Worm (Caenorhabditis elegans) whole organism, late embryonic: ENCODE data around the gene T05A7.7.

Source experiments
- C08G9.2 ChIP-seq: sonication (generic microtip); optimal IDR thresholded peaks from 2 replicates; lab custom pipeline; 2016; ENCODE audit warnings: mild to moderate bottlenecking, missing genetic modification characterization, moderate library complexity, missing compliant biosample characterization
- C38D4.7 ChIP-seq: fragments of 200-800 bp; sonication (Bioruptor generic); optimal IDR thresholded peaks from 2 replicates; lab custom pipeline; 2018; ENCODE audit warnings: mild to moderate bottlenecking, missing genetic modification characterization, moderate library complexity, missing compliant biosample characterization
- F13H6.1 ChIP-seq: sonication (generic microtip); optimal IDR thresholded peaks from 2 replicates; lab custom pipeline; 2016; ENCODE audit warnings: missing genetic modification characterization, missing compliant biosample characterization
- K09A11.1 ChIP-seq: sonication (generic microtip); optimal IDR thresholded peaks from 2 replicates; lab custom pipeline; 2017; ENCODE audit warnings: antibody characterized with exemption, mild to moderate bottlenecking, missing genetic modification characterization, missing compliant biosample characterization; ENCODE audit not compliant: insufficient read depth
- Y22D7AL.16 ChIP-seq: sonication (generic microtip); optimal IDR thresholded peaks from 2 replicates; lab custom pipeline; 2016; ENCODE audit warnings: missing genetic modification characterization, missing compliant biosample characterization
- ama-1 ChIP-seq: fragments of 150-350 bp; optimal IDR thresholded peaks from 2 replicates; lab custom pipeline; 2014
- ceh-14 ChIP-seq: sonication (generic microtip); optimal IDR thresholded peaks from 2 replicates; lab custom pipeline; 2016; ENCODE audit warnings: missing genotype, missing genetic modification characterization, missing compliant biosample characterization
- ceh-18 ChIP-seq: sonication (generic microtip); optimal IDR thresholded peaks from 2 replicates; lab custom pipeline; 2016; ENCODE audit warnings: missing genetic modification characterization, missing compliant biosample characterization
- ceh-2 ChIP-seq: sonication (generic microtip); optimal IDR thresholded peaks from 2 replicates; lab custom pipeline; 2016; ENCODE audit warnings: missing genotype, missing genetic modification characterization, missing compliant biosample characterization
- ceh-30 ChIP-seq: fragments of 150-350 bp; optimal IDR thresholded peaks from 2 replicates; lab custom pipeline; 2014; ENCODE audit warnings: missing biosample characterization, missing genetic modification characterization
- ceh-31 ChIP-seq: sonication (generic microtip); optimal IDR thresholded peaks from 2 replicates; lab custom pipeline; 2016; ENCODE audit warnings: missing genetic modification characterization, missing compliant biosample characterization
- ceh-34 ChIP-seq: sonication (generic microtip); optimal IDR thresholded peaks from 2 replicates; lab custom pipeline; 2016; ENCODE audit warnings: mild to moderate bottlenecking, missing genetic modification characterization, missing compliant biosample characterization
- ceh-45 ChIP-seq: fragments of 200-800 bp; sonication (Bioruptor generic); IDR thresholded peaks from 2 replicates; pipeline ENCODE4 v1.3.6; 2022; ENCODE audit warnings: missing genetic modification reagents, missing genetic modification characterization, missing compliant biosample characterization
- ceh-48 ChIP-seq: sonication (generic microtip); optimal IDR thresholded peaks from 2 replicates; lab custom pipeline; 2016; ENCODE audit warnings: missing genetic modification characterization, inconsistent platforms, missing compliant biosample characterization
- ceh-6 ChIP-seq: fragments of 200-800 bp; sonication (Bioruptor generic); optimal IDR thresholded peaks from 2 replicates; lab custom pipeline; 2018; ENCODE audit warnings: mild to moderate bottlenecking, missing genetic modification characterization, missing compliant biosample characterization
- ceh-9 ChIP-seq: sonication (generic microtip); optimal IDR thresholded peaks from 2 replicates; lab custom pipeline; 2016; ENCODE audit warnings: mild to moderate bottlenecking, missing genetic modification characterization, inconsistent platforms, missing compliant biosample characterization
- elt-4 ChIP-seq: sonication (generic microtip); optimal IDR thresholded peaks from 2 replicates; lab custom pipeline; 2016; ENCODE audit warnings: missing genetic modification characterization, missing compliant biosample characterization
- ets-4 ChIP-seq: sonication (generic microtip); optimal IDR thresholded peaks from 2 replicates; lab custom pipeline; 2016; ENCODE audit warnings: missing genetic modification characterization, missing compliant biosample characterization
- eyg-1 ChIP-seq: sonication (generic microtip); optimal IDR thresholded peaks from 2 replicates; lab custom pipeline; 2016; ENCODE audit warnings: missing genotype, missing genetic modification characterization, missing compliant biosample characterization
- fax-1 ChIP-seq: sonication (generic microtip); optimal IDR thresholded peaks from 2 replicates; lab custom pipeline; 2016; ENCODE audit warnings: missing genotype, missing genetic modification characterization, missing compliant biosample characterization
- fkh-10 ChIP-seq: fragments of 150-350 bp; optimal IDR thresholded peaks from 2 replicates; lab custom pipeline; 2014; ENCODE audit warnings: missing biosample characterization, missing genetic modification reagents, missing genetic modification characterization
- gmeb-2 ChIP-seq: sonication (generic microtip); optimal IDR thresholded peaks from 2 replicates; lab custom pipeline; 2016; ENCODE audit warnings: missing genetic modification characterization, inconsistent platforms, missing compliant biosample characterization
- hlh-13 ChIP-seq: fragments of 200-800 bp; sonication (Bioruptor generic); optimal IDR thresholded peaks from 2 replicates; lab custom pipeline; 2018; ENCODE audit warnings: mild to moderate bottlenecking, missing genetic modification characterization, missing compliant biosample characterization
- hlh-15 ChIP-seq: sonication (generic microtip); optimal IDR thresholded peaks from 2 replicates; lab custom pipeline; 2016; ENCODE audit warnings: missing genetic modification characterization, missing compliant biosample characterization
- hlh-30 ChIP-seq: sonication (generic microtip); optimal IDR thresholded peaks from 2 replicates; lab custom pipeline; 2017; ENCODE audit warnings: antibody characterized with exemption, missing genetic modification characterization, missing compliant biosample characterization; ENCODE audit not compliant: insufficient read depth
- lim-6 ChIP-seq: sonication (generic microtip); optimal IDR thresholded peaks from 2 replicates; lab custom pipeline; 2016; ENCODE audit warnings: missing genetic modification characterization, missing compliant biosample characterization
- lin-11 ChIP-seq: fragments of 200-800 bp; sonication (Bioruptor generic); optimal IDR thresholded peaks from 2 replicates; lab custom pipeline; 2018; ENCODE audit warnings: mild to moderate bottlenecking, missing genetic modification characterization, missing compliant biosample characterization
- madf-2 ChIP-seq: sonication (generic microtip); optimal IDR thresholded peaks from 2 replicates; lab custom pipeline; 2017; ENCODE audit warnings: missing genetic modification characterization, missing compliant biosample characterization
- mec-3 ChIP-seq: sonication (generic microtip); optimal IDR thresholded peaks from 2 replicates; lab custom pipeline; 2016; ENCODE audit warnings: borderline replicate concordance, missing genetic modification characterization, missing compliant biosample characterization
- nfya-1 ChIP-seq: sonication (generic microtip); optimal IDR thresholded peaks from 2 replicates; lab custom pipeline; 2017; ENCODE audit warnings: missing genetic modification characterization, mild to moderate bottlenecking, missing compliant biosample characterization, antibody characterized with exemption, moderate library complexity
- nhr-11 ChIP-seq: fragments of 150-350 bp; optimal IDR thresholded peaks from 2 replicates; lab custom pipeline; 2014; ENCODE audit warnings: missing biosample characterization, missing genetic modification characterization
- nhr-232 ChIP-seq: sonication (generic microtip); optimal IDR thresholded peaks from 2 replicates; lab custom pipeline; 2016; ENCODE audit warnings: missing genetic modification characterization, missing compliant biosample characterization
- npax-4 ChIP-seq: sonication (generic microtip); optimal IDR thresholded peaks from 2 replicates; lab custom pipeline; 2016; ENCODE audit warnings: missing genetic modification characterization, missing compliant biosample characterization
- pag-3 ChIP-seq: sonication (generic microtip); optimal IDR thresholded peaks from 2 replicates; lab custom pipeline; 2016; ENCODE audit warnings: missing compliant biosample characterization, missing genetic modification characterization, borderline replicate concordance
- pat-9 ChIP-seq: fragments of 200-800 bp; sonication (Bioruptor generic); optimal IDR thresholded peaks from 2 replicates; lab custom pipeline; 2018; ENCODE audit warnings: mild to moderate bottlenecking, missing genetic modification characterization, moderate library complexity, missing compliant biosample characterization
- pax-1 ChIP-seq: fragments of 150-350 bp; optimal IDR thresholded peaks from 2 replicates; lab custom pipeline; 2014; ENCODE audit warnings: missing biosample characterization, missing genetic modification characterization
- pha-2 ChIP-seq: sonication (generic microtip); optimal IDR thresholded peaks from 2 replicates; lab custom pipeline; 2017; ENCODE audit warnings: mild to moderate bottlenecking, missing genetic modification characterization, missing compliant biosample characterization
- pha-4 ChIP-seq: fragments of 150-350 bp; optimal IDR thresholded peaks from 2 replicates; lab custom pipeline; 2018; ENCODE audit warnings: missing biosample characterization, missing genetic modification reagents, missing genetic modification characterization
- ref-2 ChIP-seq: sonication (generic microtip); optimal IDR thresholded peaks from 2 replicates; lab custom pipeline; 2016; ENCODE audit warnings: missing genetic modification characterization, missing compliant biosample characterization
- tbx-2 ChIP-seq: sonication (generic microtip); optimal IDR thresholded peaks from 2 replicates; lab custom pipeline; 2016; ENCODE audit warnings: missing genetic modification characterization, missing compliant biosample characterization
- unc-3 ChIP-seq, 2 experiments: fragments of 200-800 bp in 1 of 2; sonication (Bioruptor generic) in 1 of 2; sonication (generic microtip) in 1 of 2; conservative IDR thresholded peaks in 1 of 2; optimal IDR thresholded peaks in 1 of 2; 2 replicates each; pipeline versions ENCODE4 v1.3.6 to Lab custom; 2016 to 2022; ENCODE audit warnings: missing compliant biosample characterization in 2 of 2, missing genetic modification characterization in 2 of 2, missing genetic modification reagents in 1 of 2
- unc-86 ChIP-seq: sonication (generic microtip); optimal IDR thresholded peaks from 2 replicates; lab custom pipeline; 2016; ENCODE audit warnings: missing genetic modification characterization, missing compliant biosample characterization

Gene T05A7.7

ce11 chrII:4655834-4656233 is 25.5 kb downstream of the T05A7.7 start, which contains the start of gene fut-6:
fut-6 (minus strand) TSS chrII:4655934.
- TF ChIP-seq unc-86 (tag; lab: Kevin White, UChicago) (no peak), ceh-9 (tag; lab: Kevin White, UChicago) (no peak), lim-6 (tag; lab: Kevin White, UChicago) (no peak), pha-2 (tag; lab: Kevin White, UChicago) (no peak), elt-4 (tag; lab: Kevin White, UChicago) (no peak), madf-2 (no peak), pax-1 (tag; lab: Kevin White, UChicago) (no peak)

- no peak for TF ChIP-seq pat-9 (tag; lab: Kevin White, UChicago)
- peak; percentile 8 for TF ChIP-seq pax-1 (tag; lab: Kevin White, UChicago)
Observed at ce11 chrII:4650072-4650471, 31.2 kb downstream of the T05A7.7 start.

ce11 chrII:4648785-4649184 is 32.5 kb downstream of the T05A7.7 start, which contains the start of gene lgc-27:
lgc-27 (plus strand) TSS chrII:4649085.
- no peak for TF ChIP-seq pag-3
- TF ChIP-seq ceh-31 (tag; lab: Kevin White, UChicago), result no peak
- peak; percentile 44 for TF ChIP-seq tbx-2 (tag; lab: Kevin White, UChicago)

- TF ChIP-seq nfya-1 (tag; lab: Kevin White, UChicago) (peak; percentile 38), C38D4.7 (GFP tag; lab: Kevin White, UChicago) (no peak), ref-2 (peak; percentile 22)
Observed at ce11 chrII:4640748-4641147, 40.5 kb downstream of the T05A7.7 start.

- no peak for TF ChIP-seq tbx-2 (tag; lab: Kevin White, UChicago)
- TF ChIP-seq F13H6.1 (tag; lab: Kevin White, UChicago), result no peak
- no peak for TF ChIP-seq ceh-18 (tag; lab: Kevin White, UChicago)
- no peak for TF ChIP-seq ceh-9 (tag; lab: Kevin White, UChicago)
- TF ChIP-seq pax-1 (tag; lab: Kevin White, UChicago), result no peak
- TF ChIP-seq C08G9.2 (tag; lab: Kevin White, UChicago), result no peak
- no peak for TF ChIP-seq ceh-45 (GFP tag; lab: Robert Waterston, UW)
- no peak for TF ChIP-seq ref-2
- no peak for TF ChIP-seq K09A11.1 (tag; lab: Kevin White, UChicago)
- TF ChIP-seq fkh-10 (GFP tag; lab: Kevin White, UChicago), result no peak
- no peak for TF ChIP-seq mec-3
- no peak for TF ChIP-seq pha-4 (tag; lab: Kevin White, UChicago)
- TF ChIP-seq eyg-1 (tag; lab: Kevin White, UChicago), result no peak
- TF ChIP-seq hlh-30 (tag; lab: Kevin White, UChicago), result no peak
- no peak for TF ChIP-seq hlh-15 (tag; lab: Kevin White, UChicago)
- no peak for TF ChIP-seq ceh-48 (tag; lab: Kevin White, UChicago)
- TF ChIP-seq ceh-6, result no peak
- no peak for TF ChIP-seq pha-2 (tag; lab: Kevin White, UChicago)
- TF ChIP-seq gmeb-2, result no peak
- TF ChIP-seq nhr-11 (tag; lab: Kevin White, UChicago), result no peak
Observed at ce11 chrII:4638891-4639290, 42.4 kb downstream of the T05A7.7 start.

ce11 chrII:4638241-4638640 is 43.0 kb downstream of the T05A7.7 start, which contains the start of gene che-10:
che-10 (minus strand) TSS chrII:4638341.
- no peak for TF ChIP-seq C08G9.2 (tag; lab: Kevin White, UChicago)
- no peak for TF ChIP-seq ceh-30
- TF ChIP-seq ama-1 (lab: Kevin White, UChicago), result no peak
- TF ChIP-seq ets-4 (tag; lab: Kevin White, UChicago), result no peak
- no peak for TF ChIP-seq unc-3 (GFP tag; conservative IDR thresholded peaks at IDR 0.05; lab: Robert Waterston, UW)
- no peak for TF ChIP-seq unc-3 (tag; optimal IDR thresholded peaks at IDR 0.05; lab: Kevin White, UChicago)
- no peak for TF ChIP-seq ceh-2 (tag; lab: Kevin White, UChicago)
- no peak for TF ChIP-seq Y22D7AL.16
- no peak for TF ChIP-seq ceh-14 (tag; lab: Kevin White, UChicago)
- no peak for TF ChIP-seq lin-11 (tag; lab: Kevin White, UChicago)
- TF ChIP-seq ceh-34 (tag; lab: Kevin White, UChicago), result no peak
- no peak for TF ChIP-seq nhr-232 (tag; lab: Kevin White, UChicago)
- TF ChIP-seq npax-4 (tag; lab: Kevin White, UChicago), result no peak
- no peak for TF ChIP-seq ceh-6
- TF ChIP-seq ref-2, result no peak
- TF ChIP-seq fax-1 (tag; lab: Kevin White, UChicago), result no peak
- TF ChIP-seq pag-3, result no peak
- no peak for TF ChIP-seq hlh-13 (GFP tag; lab: Kevin White, UChicago)
